Worm (Caenorhabditis elegans): ENCODE data around the gene T28B11.1.

T28B11.1 gene

ce11 chrV:10716865-10717713 lies 15.1 kb downstream of the T28B11.1 start:
- TF ChIP-seq nhr-2 (tag; optimal IDR thresholded peaks at IDR 0.05) (peak; percentile 89), elt-3 (tag; optimal IDR thresholded peaks at IDR 0.05) (no peak), mab-5 (tag; optimal IDR thresholded peaks at IDR 0.05) (no peak), hlh-1 (tag; optimal IDR thresholded peaks at IDR 0.05) (no peak), mls-2 (tag; optimal IDR thresholded peaks at IDR 0.05) (peak; percentile 43), ceh-39 (tag; optimal IDR thresholded peaks at IDR 0.05) (no peak), ces-1 (GFP tag; optimal IDR thresholded peaks at IDR 0.05) (no peak), blmp-1 (tag; optimal IDR thresholded peaks at IDR 0.05) (no peak), mep-1 (tag; optimal IDR thresholded peaks at IDR 0.05) (no peak), elt-1 (tag; optimal IDR thresholded peaks at IDR 0.05; ENCODE audit: borderline replicate concordance, insufficient read depth) (no peak), unc-120 (tag; optimal IDR thresholded peaks at IDR 0.05; ENCODE audit: poor library complexity, severe bottlenecking) (peak; percentile 42), flh-1 (GFP tag; optimal IDR thresholded peaks at IDR 0.05) (peak; percentile 20), bed-3 (GFP tag; optimal IDR thresholded peaks at IDR 0.05) (no peak), unc-62 (GFP tag; optimal IDR thresholded peaks at IDR 0.05) (no peak), lin-13 (tag; optimal IDR thresholded peaks at IDR 0.05) (no peak), ham-2 (GFP tag; optimal IDR thresholded peaks at IDR 0.05) (no peak), tbx-8 (GFP tag; optimal IDR thresholded peaks at IDR 0.05) (no peak), M03D4.4 (tag; optimal IDR thresholded peaks at IDR 0.05) (peak; percentile 22), ztf-11 (tag; optimal IDR thresholded peaks at IDR 0.05) (peak; percentile 20), unc-39 (tag; optimal IDR thresholded peaks at IDR 0.05) (no peak), ceh-83 (GFP tag; optimal IDR thresholded peaks at IDR 0.05) (no peak), nhr-76 (tag; optimal IDR thresholded peaks at IDR 0.05) (no peak), nhr-28 (tag; optimal IDR thresholded peaks at IDR 0.05) (no peak), pha-4 (tag; optimal IDR thresholded peaks at IDR 0.05) (no peak), nhr-12 (tag; optimal IDR thresholded peaks at IDR 0.05) (no peak), sem-2 (GFP tag; optimal IDR thresholded peaks at IDR 0.05) (peak; percentile 35), drap-1 (GFP tag; optimal IDR thresholded peaks at IDR 0.05) (peak; percentile 19), snpc-4 (tag; optimal IDR thresholded peaks at IDR 0.05) (no peak), sptf-1 (tag; optimal IDR thresholded peaks at IDR 0.05) (peak; percentile 30), zip-8 (tag; optimal IDR thresholded peaks at IDR 0.05) (no peak), nhr-237 (tag; optimal IDR thresholded peaks at IDR 0.05) (no peak), lin-32 (GFP tag; optimal IDR thresholded peaks at IDR 0.05) (no peak), ceh-43 (GFP tag; optimal IDR thresholded peaks at IDR 0.05) (no peak), lsy-2 (tag; optimal IDR thresholded peaks at IDR 0.05) (no peak), cnd-1 (tag; optimal IDR thresholded peaks at IDR 0.05) (peak; percentile 16)

ce11 chrV:10715158-10716152 lies 16.8 kb downstream of the T28B11.1 start:
- TF ChIP-seq mls-2 (tag; optimal IDR thresholded peaks at IDR 0.05) (peak; percentile 78), ceh-43 (GFP tag; optimal IDR thresholded peaks at IDR 0.05) (peak; percentile 55), nhr-237 (tag; optimal IDR thresholded peaks at IDR 0.05) (peak; percentile 48), lsy-2 (tag; optimal IDR thresholded peaks at IDR 0.05) (peak; percentile 19), lin-13 (tag; optimal IDR thresholded peaks at IDR 0.05) (peak; percentile 58), ztf-11 (tag; optimal IDR thresholded peaks at IDR 0.05) (no peak), nhr-28 (tag; optimal IDR thresholded peaks at IDR 0.05) (no peak), bed-3 (GFP tag; optimal IDR thresholded peaks at IDR 0.05) (no peak), M03D4.4 (tag; optimal IDR thresholded peaks at IDR 0.05) (peak; percentile 2), mep-1 (tag; optimal IDR thresholded peaks at IDR 0.05) (peak; percentile 23), ham-2 (GFP tag; optimal IDR thresholded peaks at IDR 0.05) (peak; percentile 49), cnd-1 (tag; optimal IDR thresholded peaks at IDR 0.05) (peak; percentile 53), unc-120 (tag; optimal IDR thresholded peaks at IDR 0.05; ENCODE audit: poor library complexity, severe bottlenecking) (peak; percentile 36), sem-2 (GFP tag; optimal IDR thresholded peaks at IDR 0.05) (no peak), lin-32 (GFP tag; optimal IDR thresholded peaks at IDR 0.05) (no peak), unc-62 (GFP tag; optimal IDR thresholded peaks at IDR 0.05) (peak; percentile 52), tbx-8 (GFP tag; optimal IDR thresholded peaks at IDR 0.05) (peak; percentile 47), sptf-1 (tag; optimal IDR thresholded peaks at IDR 0.05) (peak; percentile 85), ceh-83 (GFP tag; optimal IDR thresholded peaks at IDR 0.05) (peak; percentile 47), nhr-2 (tag; optimal IDR thresholded peaks at IDR 0.05) (peak; percentile 57), ceh-39 (tag; optimal IDR thresholded peaks at IDR 0.05) (no peak), hlh-1 (tag; optimal IDR thresholded peaks at IDR 0.05) (peak; percentile 65), drap-1 (GFP tag; optimal IDR thresholded peaks at IDR 0.05) (peak; percentile 57), elt-3 (tag; optimal IDR thresholded peaks at IDR 0.05) (no peak), ces-1 (GFP tag; optimal IDR thresholded peaks at IDR 0.05) (peak; percentile 68)

Data from whole organism, mixed stage, embryonic.